Fruit fly (Drosophila melanogaster): ENCODE measurements around the gene CG15747.

The CG15747 gene

dm6 chrX:13338113-13338512 is at the start of gene CG15747:
Gene CG15747 (plus strand): TSS chrX:13338318.
- TF ChIP-seq h (optimal IDR thresholded peaks at IDR 0.05): no peak
- TF ChIP-seq insv (optimal IDR thresholded peaks at IDR 0.05): no peak
- TF ChIP-seq ttk (optimal IDR thresholded peaks at IDR 0.05): no peak
- no peak for TF ChIP-seq psq (optimal IDR thresholded peaks at IDR 0.05)
- no peak for TF ChIP-seq Sin3A (optimal IDR thresholded peaks at IDR 0.05)
- no peak for TF ChIP-seq Myc (optimal IDR thresholded peaks at IDR 0.05)

- no peak for TF ChIP-seq psq (optimal IDR thresholded peaks at IDR 0.05)
- no peak for TF ChIP-seq h (optimal IDR thresholded peaks at IDR 0.05)
- TF ChIP-seq ttk (optimal IDR thresholded peaks at IDR 0.05): no peak
- no peak for TF ChIP-seq insv (optimal IDR thresholded peaks at IDR 0.05)
- TF ChIP-seq Myc (optimal IDR thresholded peaks at IDR 0.05): no peak
- no peak for TF ChIP-seq Sin3A (optimal IDR thresholded peaks at IDR 0.05)
Measured at dm6 chrX:13296405-13297183, 41.5 kb upstream of the CG15747 start, which contains the start of gene CG1622. Gene CG1622 (plus strand): TSS chrX:13297082.

- TF ChIP-seq Sin3A (optimal IDR thresholded peaks at IDR 0.05) (no peak), psq (optimal IDR thresholded peaks at IDR 0.05) (no peak), Myc (optimal IDR thresholded peaks at IDR 0.05) (no peak), h (optimal IDR thresholded peaks at IDR 0.05) (no peak), ttk (optimal IDR thresholded peaks at IDR 0.05) (no peak), insv (optimal IDR thresholded peaks at IDR 0.05) (no peak)
Measured at dm6 chrX:13300835-13301502, 37.1 kb upstream of the CG15747 start.

dm6 chrX:13302315-13302614 is 35.9 kb upstream of the CG15747 start, which contains the start of gene CG1764:
Gene CG1764 (minus strand): TSS chrX:13302415.
- no peak for TF ChIP-seq Myc (optimal IDR thresholded peaks at IDR 0.05)
- TF ChIP-seq Sin3A (optimal IDR thresholded peaks at IDR 0.05): no peak
- TF ChIP-seq h (optimal IDR thresholded peaks at IDR 0.05): no peak
- TF ChIP-seq insv (optimal IDR thresholded peaks at IDR 0.05): no peak
- no peak for TF ChIP-seq psq (optimal IDR thresholded peaks at IDR 0.05)
- TF ChIP-seq ttk (optimal IDR thresholded peaks at IDR 0.05): no peak

- no peak for TF ChIP-seq h (optimal IDR thresholded peaks at IDR 0.05)
- no peak for TF ChIP-seq Sin3A (optimal IDR thresholded peaks at IDR 0.05)
- no peak for TF ChIP-seq insv (optimal IDR thresholded peaks at IDR 0.05)
- no peak for TF ChIP-seq Myc (optimal IDR thresholded peaks at IDR 0.05)
- no peak for TF ChIP-seq psq (optimal IDR thresholded peaks at IDR 0.05)
- no peak for TF ChIP-seq ttk (optimal IDR thresholded peaks at IDR 0.05)
Measured at dm6 chrX:13302615-13303526, 35.2 kb upstream of the CG15747 start.

- no peak for TF ChIP-seq Sin3A (optimal IDR thresholded peaks at IDR 0.05)
- TF ChIP-seq Myc (optimal IDR thresholded peaks at IDR 0.05): no peak
- no peak for TF ChIP-seq insv (optimal IDR thresholded peaks at IDR 0.05)
- TF ChIP-seq h (optimal IDR thresholded peaks at IDR 0.05): no peak
- no peak for TF ChIP-seq ttk (optimal IDR thresholded peaks at IDR 0.05)
- no peak for TF ChIP-seq psq (optimal IDR thresholded peaks at IDR 0.05)
Measured at dm6 chrX:13303527-13303655, 34.7 kb upstream of the CG15747 start, which contains the start of gene IP3K2. Gene IP3K2 (plus strand): TSS chrX:13303633.

- TF ChIP-seq psq (optimal IDR thresholded peaks at IDR 0.05): no peak
- TF ChIP-seq Sin3A (optimal IDR thresholded peaks at IDR 0.05): no peak
- no peak for TF ChIP-seq ttk (optimal IDR thresholded peaks at IDR 0.05)
- no peak for TF ChIP-seq Myc (optimal IDR thresholded peaks at IDR 0.05)
- TF ChIP-seq insv (optimal IDR thresholded peaks at IDR 0.05): no peak
- TF ChIP-seq h (optimal IDR thresholded peaks at IDR 0.05): no peak
Measured at dm6 chrX:13303656-13304647, 34.2 kb upstream of the CG15747 start.

- TF ChIP-seq h (optimal IDR thresholded peaks at IDR 0.05) (no peak), ttk (optimal IDR thresholded peaks at IDR 0.05) (no peak), psq (optimal IDR thresholded peaks at IDR 0.05) (no peak), Sin3A (optimal IDR thresholded peaks at IDR 0.05) (no peak), insv (optimal IDR thresholded peaks at IDR 0.05) (no peak), Myc (optimal IDR thresholded peaks at IDR 0.05) (no peak)
Measured at dm6 chrX:13305323-13305722, 32.8 kb upstream of the CG15747 start.

- TF ChIP-seq insv (optimal IDR thresholded peaks at IDR 0.05) (no peak), h (optimal IDR thresholded peaks at IDR 0.05) (no peak), Myc (optimal IDR thresholded peaks at IDR 0.05) (no peak), psq (optimal IDR thresholded peaks at IDR 0.05) (no peak), Sin3A (optimal IDR thresholded peaks at IDR 0.05) (no peak), ttk (optimal IDR thresholded peaks at IDR 0.05) (no peak)
Measured at dm6 chrX:13307189-13307588, 30.9 kb upstream of the CG15747 start.

- TF ChIP-seq h (optimal IDR thresholded peaks at IDR 0.05) (no peak), ttk (optimal IDR thresholded peaks at IDR 0.05) (no peak), insv (optimal IDR thresholded peaks at IDR 0.05) (no peak), Myc (optimal IDR thresholded peaks at IDR 0.05) (no peak), Sin3A (optimal IDR thresholded peaks at IDR 0.05) (no peak), psq (optimal IDR thresholded peaks at IDR 0.05) (no peak)
Measured at dm6 chrX:13310764-13311163, 27.4 kb upstream of the CG15747 start.

dm6 chrX:13312200-13312599 is 25.9 kb upstream of the CG15747 start:
- TF ChIP-seq insv (optimal IDR thresholded peaks at IDR 0.05) (no peak), Sin3A (optimal IDR thresholded peaks at IDR 0.05) (no peak), ttk (optimal IDR thresholded peaks at IDR 0.05) (no peak), Myc (optimal IDR thresholded peaks at IDR 0.05) (no peak), psq (optimal IDR thresholded peaks at IDR 0.05) (no peak), h (optimal IDR thresholded peaks at IDR 0.05) (no peak)

Data from Kc167 (cell line).